Worm (Caenorhabditis elegans): ENCODE data around the gene cku-80.
"Not testable (repeated sequence)": the region's sequence is repeated elsewhere in the genome, so short reads cannot be mapped to it uniquely, and the experiment has no call there.

The cku-80 gene

DNA sequence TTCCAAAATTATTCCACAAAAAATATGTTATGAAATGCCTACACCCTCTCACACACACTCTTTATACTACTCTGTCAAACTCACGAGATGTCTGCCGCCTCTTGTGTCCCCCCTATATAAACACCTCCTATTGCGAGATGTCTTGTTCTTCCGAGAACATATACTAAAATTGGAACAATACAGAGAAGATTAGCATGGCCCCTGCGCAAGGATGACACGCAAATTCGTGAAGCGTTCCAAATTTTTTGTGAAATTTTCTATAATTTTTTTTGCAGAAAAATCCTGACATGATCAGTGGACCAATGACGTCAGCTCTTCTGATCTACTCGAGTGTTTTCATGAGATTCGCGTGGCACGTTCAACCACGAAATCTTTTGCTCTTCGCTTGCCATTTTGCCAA, 5.6 kb upstream of the cku-80 start (continued):
- not testable (repeated sequence) for TF ChIP-seq cebp-1 (GFP tag; IDR thresholded peaks at IDR 0.05)
- TF ChIP-seq cebp-1 (tag; optimal IDR thresholded peaks at IDR 0.05) (peak; percentile 77), K11D2.4 (GFP tag; IDR thresholded peaks at IDR 0.05) (0 out of 2 replicates have a peak, but pooled peaks have one; percentile 35), chd-7 (tag; optimal IDR thresholded peaks at IDR 0.05) (peak; percentile 61), snpc-4 (GFP tag; optimal IDR thresholded peaks at IDR 0.05) (peak; percentile 92), snpc-4 (tag; optimal IDR thresholded peaks at IDR 0.05) (peak; percentile 94 to 99 (median 96)), rpc-1 (optimal IDR thresholded peaks at IDR 0.05) (peak; percentile 50), rpc-1 (tag; optimal IDR thresholded peaks at IDR 0.05) (peak; percentile 70), lin-26 (GFP tag; IDR thresholded peaks at IDR 0.05) (peak; percentile 78), ztf-18 (tag; optimal IDR thresholded peaks at IDR 0.05) (peak; percentile 34), rcor-1 (GFP tag; IDR thresholded peaks at IDR 0.05) (peak; percentile 74), ZK185.1 (tag; optimal IDR thresholded peaks at IDR 0.05; ENCODE audit: poor library complexity, severe bottlenecking) (peak; percentile 38), Y95B8A.8 (GFP tag; IDR thresholded peaks at IDR 0.05) (0 out of 2 replicates have a peak, but pooled peaks have one; percentile 16), ekl-4 (GFP tag; IDR thresholded peaks at IDR 0.05) (peak; percentile 74; the same call in 1 of the 2 replicates), madf-8 (GFP tag; conservative IDR thresholded peaks at IDR 0.05) (0 out of 2 replicates have a peak, but pooled peaks have one; percentile 12), repo-1 (tag; optimal IDR thresholded peaks at IDR 0.05) (peak; percentile 54), ceh-27 (GFP tag; optimal IDR thresholded peaks at IDR 0.05) (peak; percentile 7), ztf-6 (GFP tag; IDR thresholded peaks at IDR 0.05) (0 out of 2 replicates have a peak, but pooled peaks have one; percentile 25), egl-44 (GFP tag; IDR thresholded peaks at IDR 0.05) (peak; percentile 54; the same call in 1 of the 2 replicates), ceh-79 (tag; optimal IDR thresholded peaks at IDR 0.05) (peak; percentile 56), hmg-1.2 (GFP tag; IDR thresholded peaks at IDR 0.05) (peak; percentile 64), snpc-1.1 (tag; optimal IDR thresholded peaks at IDR 0.05; ENCODE audit: insufficient read depth) (peak; percentile 70)

- TF ChIP-seq him-1 (tag; optimal IDR thresholded peaks at IDR 0.05) (peak; percentile 34), pbrm-1 (GFP tag; IDR thresholded peaks at IDR 0.05) (no peak)
Measured at ce11 chrIII:4415135-4415534, 4.5 kb upstream of the cku-80 start, which contains the start of gene R07E5.11. Gene R07E5.11, minus strand, starts transcription at chrIII:4415235.

DNA sequence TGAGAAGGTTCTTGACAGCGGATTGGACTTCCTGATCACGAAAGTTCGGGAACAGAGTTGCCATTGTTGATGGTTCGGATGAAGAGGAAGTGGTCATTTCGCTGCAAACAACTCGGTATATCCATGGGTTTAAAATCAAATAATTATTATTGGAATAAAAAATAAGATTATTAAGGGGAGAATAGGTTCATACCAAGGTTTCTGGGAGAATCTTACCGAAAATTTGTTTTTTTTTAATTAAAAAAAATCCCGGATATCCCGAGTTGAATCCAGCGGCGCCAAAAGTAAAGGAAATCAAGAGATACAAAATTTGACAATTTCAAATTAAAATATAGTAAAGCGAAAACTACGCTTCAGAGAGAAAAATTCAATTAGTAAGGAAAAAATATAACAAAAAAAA, 1.7 kb upstream of the cku-80 start, which contains the start of the genes R07E5.19 and pdcd-2:
R07E5.19 (minus strand) TSS at position 101 of the 400 bp plus-strand sequence.
pdcd-2 (minus strand) TSS at position 102 of the 400 bp plus-strand sequence.
- TF ChIP-seq let-607 (tag; optimal IDR thresholded peaks at IDR 0.05) = no peak
- no peak for TF ChIP-seq hlh-12 (tag; optimal IDR thresholded peaks at IDR 0.05)

- TF ChIP-seq D2030.7 (GFP tag; IDR thresholded peaks at IDR 0.05) = peak; percentile 66
- peak; percentile 85 for TF ChIP-seq snpc-1.1 (tag; optimal IDR thresholded peaks at IDR 0.05; ENCODE audit: insufficient read depth)
- peak; percentile 58 for TF ChIP-seq die-1 (tag; optimal IDR thresholded peaks at IDR 0.05)
- peak; percentile 90 for TF ChIP-seq nfyb-1 (GFP tag; IDR thresholded peaks at IDR 0.05)
- peak; percentile 23 for TF ChIP-seq ztf-18 (tag; optimal IDR thresholded peaks at IDR 0.05)
- TF ChIP-seq hmg-1.2 (GFP tag; IDR thresholded peaks at IDR 0.05) = peak; percentile 97
- peak; percentile 79; the same call in 1 of the 2 replicates for TF ChIP-seq aptf-3 (GFP tag; IDR thresholded peaks at IDR 0.05)
- TF ChIP-seq xnd-1 (tag; optimal IDR thresholded peaks at IDR 0.05) = peak; percentile 71
- TF ChIP-seq rcor-1 (GFP tag; IDR thresholded peaks at IDR 0.05) = peak; percentile 81
- peak; percentile 71; the same call in 1 of the 2 replicates for TF ChIP-seq hmg-20 (GFP tag; IDR thresholded peaks at IDR 0.05)
- TF ChIP-seq cebp-1 (GFP tag; IDR thresholded peaks at IDR 0.05) = not testable (repeated sequence)
- TF ChIP-seq cebp-1 (tag; optimal IDR thresholded peaks at IDR 0.05) = peak; percentile 44
- TF ChIP-seq madf-6 (GFP tag; IDR thresholded peaks at IDR 0.05) = peak; percentile 95
- TF ChIP-seq C17E4.6 (GFP tag; IDR thresholded peaks at IDR 0.05) = peak; percentile 70; the same call in 1 of the 2 replicates
- TF ChIP-seq ceh-40 (GFP tag; IDR thresholded peaks at IDR 0.05) = 0 out of 2 replicates have a peak, but pooled peaks have one; percentile 31
- TF ChIP-seq dox-1 (GFP tag; IDR thresholded peaks at IDR 0.05) = peak; percentile 80
- TF ChIP-seq Y67H2A.10 (GFP tag; conservative IDR thresholded peaks at IDR 0.05) = 0 out of 2 replicates have a peak, but pooled peaks have one; percentile 17
- TF ChIP-seq ztf-25 (GFP tag; IDR thresholded peaks at IDR 0.05) = peak; percentile 63; the same call in 1 of the 2 replicates
- TF ChIP-seq rec-8 (tag; optimal IDR thresholded peaks at IDR 0.05) = peak in 1 of 2 experiments; percentile 34
- TF ChIP-seq snpc-4 (GFP tag; optimal IDR thresholded peaks at IDR 0.05) = peak; percentile 66
- peak; percentile 85 to 99 (median 92) for TF ChIP-seq snpc-4 (tag; optimal IDR thresholded peaks at IDR 0.05)
- peak; percentile 87 for TF ChIP-seq Y56A3A.18 (GFP tag; IDR thresholded peaks at IDR 0.05)
- peak; percentile 69 for TF ChIP-seq mcd-1 (GFP tag; IDR thresholded peaks at IDR 0.05)
Measured at ce11 chrIII:4426711-4427218, 7.1 kb downstream of the cku-80 start.

Measured in whole organism, young adult.